Worm (Caenorhabditis elegans): ENCODE results near the gene F46F3.3.

DNA sequence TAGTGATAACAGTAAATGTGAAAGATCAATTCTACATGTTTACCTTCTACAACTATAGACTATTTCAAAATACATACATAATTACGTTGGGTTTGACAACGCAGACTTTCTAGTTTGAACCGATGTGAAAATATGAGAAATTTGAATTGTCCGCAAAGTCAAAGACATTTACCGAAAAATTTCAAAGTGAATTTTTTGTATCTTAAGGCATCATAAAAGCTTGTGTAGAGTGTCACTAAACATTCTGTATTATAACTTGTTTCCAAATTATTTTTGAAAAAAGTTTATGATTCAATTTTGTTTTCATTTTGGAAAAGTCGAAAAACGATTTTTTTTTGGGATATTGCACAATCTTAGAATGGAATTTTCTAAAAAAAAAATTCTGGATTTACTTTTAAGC, 31.7 kb upstream of the F46F3.3 start:
- no peak for TF ChIP-seq W03F9.2 (tag; optimal IDR thresholded peaks at IDR 0.05)
- no peak for TF ChIP-seq him-1 (tag; optimal IDR thresholded peaks at IDR 0.05)

Measured in whole organism, L4/young adult.